Worm (Caenorhabditis elegans) whole organism, L4/young adult: ENCODE data around the gene T17A3.12.

Experiments
- dao-5 ChIP-seq: sonication (generic microtip); optimal IDR thresholded peaks from 2 replicates; lab custom pipeline; 2016; ENCODE audit warnings: missing genotype, missing genetic modification characterization, moderate library complexity, missing compliant biosample characterization
- him-1 ChIP-seq: sonication (generic microtip); optimal IDR thresholded peaks from 2 replicates; lab custom pipeline; 2016; ENCODE audit warnings: missing genotype, missing genetic modification reagents, missing genetic modification characterization, missing compliant biosample characterization

ce11 chrIII:177715-178114 lies 32.7 kb upstream of the T17A3.12 start, which contains the start of gene F40G9.14:
- TF ChIP-seq dao-5 (no peak), him-1 (tag; lab: Kevin White, UChicago) (no peak)
